Worm (Caenorhabditis elegans) whole organism, L1 larva: ENCODE data around the gene ZK643.2.

Experiments
- ceh-63 ChIP-seq: fragments of 200-800 bp; sonication (Bioruptor generic); optimal IDR thresholded peaks from 2 replicates; lab custom pipeline; 2018; ENCODE audit warnings: mild to moderate bottlenecking, missing genetic modification characterization, missing compliant biosample characterization
- unc-62 ChIP-seq: fragments of 150-350 bp; optimal IDR thresholded peaks from 2 replicates; lab custom pipeline; 2014; ENCODE audit warnings: missing biosample characterization, missing genetic modification reagents, missing genetic modification characterization
- ztf-4 ChIP-seq: fragments of 150-350 bp; optimal IDR thresholded peaks from 2 replicates; lab custom pipeline; 2014; ENCODE audit warnings: missing biosample characterization, missing genetic modification characterization

- no peak for TF ChIP-seq ceh-63 (GFP tag; lab: Kevin White, UChicago)
- no peak for TF ChIP-seq ztf-4 (tag; lab: Kevin White, UChicago)
- TF ChIP-seq unc-62 (GFP tag; lab: Kevin White, UChicago) = no peak
These were observed 11.3 kb downstream of the ZK643.2 start, which contains the start of the genes bud-13 and rpap-2 for ce11 chrIII:8967639-8968038.
